Fruit fly (Drosophila melanogaster): ENCODE data around the gene Npc2b.

The Npc2b gene

dm6 chr3R:14052182-14053036, 36.9 kb upstream of the Npc2b start (continued):
- TF ChIP-seq sim (GFP tag; IDR thresholded peaks at IDR 0.05): no peak
- no peak for TF ChIP-seq Lpt (GFP tag; optimal IDR thresholded peaks at IDR 0.05)
- peak; percentile 76 for TF ChIP-seq CG4854 (GFP tag; optimal IDR thresholded peaks at IDR 0.05)
- peak; percentile 80 for TF ChIP-seq H15 (GFP tag; IDR thresholded peaks at IDR 0.05)
- TF ChIP-seq CG15696 (tag; optimal IDR thresholded peaks at IDR 0.05): peak; percentile 39
- TF ChIP-seq CG11695 (GFP tag; IDR thresholded peaks at IDR 0.05): peak; percentile 94; the same call in 2 of the 3 replicates
- peak; percentile 70 for TF ChIP-seq fd96Cb (tag; optimal IDR thresholded peaks at IDR 0.05)

- TF ChIP-seq CG4820 (GFP tag; optimal IDR thresholded peaks at IDR 0.05) (peak; percentile 92), CG31388 (GFP tag; optimal IDR thresholded peaks at IDR 0.05) (peak; percentile 84), fd64A (GFP tag; optimal IDR thresholded peaks at IDR 0.05) (peak; percentile 93), wdn (GFP tag; IDR thresholded peaks at IDR 0.05) (peak; percentile 98), Gug (GFP tag; IDR thresholded peaks at IDR 0.05) (peak; percentile 98), CG7928 (GFP tag; optimal IDR thresholded peaks at IDR 0.05) (peak; percentile 83), CG6683 (GFP tag; optimal IDR thresholded peaks at IDR 0.05) (peak; percentile 95), ase (GFP tag; IDR thresholded peaks at IDR 0.05) (peak; percentile 97), CG3847 (GFP tag; IDR thresholded peaks at IDR 0.05) (peak; percentile 99), CG6254 (GFP tag; optimal IDR thresholded peaks at IDR 0.05) (peak; percentile 90), Hr3 (GFP tag; optimal IDR thresholded peaks at IDR 0.05) (peak; percentile 97), dysf (GFP tag; IDR thresholded peaks at IDR 0.05) (peak; percentile 99), TFAM (GFP tag; optimal IDR thresholded peaks at IDR 0.05) (peak; percentile 39), CG17612 (GFP tag; IDR thresholded peaks at IDR 0.05) (peak; percentile 98), CG8765 (GFP tag; IDR thresholded peaks at IDR 0.05) (peak; percentile 84), CG4617 (GFP tag; optimal IDR thresholded peaks at IDR 0.05; ENCODE audit: borderline replicate concordance) (peak; percentile 88), jing (GFP tag; optimal IDR thresholded peaks at IDR 0.05) (peak; percentile 92), ken (GFP tag; IDR thresholded peaks at IDR 0.05) (peak; percentile 97), chinmo (GFP tag; IDR thresholded peaks at IDR 0.05; ENCODE audit: partially characterized antibody) (0 out of 4 replicates have a peak, but pooled peaks have one; percentile 7), sqz (GFP tag; optimal IDR thresholded peaks at IDR 0.05) (peak; percentile 87), crol (GFP tag; IDR thresholded peaks at IDR 0.05) (peak; percentile 78), Lim3 (GFP tag; IDR thresholded peaks at IDR 0.05) (peak; percentile 93), pnt (GFP tag; optimal IDR thresholded peaks at IDR 0.05) (peak; percentile 47), Nf-YB (GFP tag; optimal IDR thresholded peaks at IDR 0.05) (peak; percentile 84), CG17829 (tag; optimal IDR thresholded peaks at IDR 0.05) (peak; percentile 95), Med (GFP tag) (peak; percentile 97), Meics (GFP tag; optimal IDR thresholded peaks at IDR 0.05) (peak; percentile 98), sob (GFP tag; IDR thresholded peaks at IDR 0.05) (peak; percentile 98), caup (GFP tag; optimal IDR thresholded peaks at IDR 0.05; ENCODE audit: severe bottlenecking) (peak; percentile 99), ATbp (GFP tag; optimal IDR thresholded peaks at IDR 0.05) (peak; percentile 96), Aef1 (GFP tag; IDR thresholded peaks at IDR 0.05) (peak; percentile 97), fd96Cb (tag; optimal IDR thresholded peaks at IDR 0.05) (peak; percentile 96), Blimp-1 (GFP tag; optimal IDR thresholded peaks at IDR 0.05) (peak; percentile 96), CG17186 (GFP tag; optimal IDR thresholded peaks at IDR 0.05) (peak; percentile 82), bsh (GFP tag; optimal IDR thresholded peaks at IDR 0.05) (peak; percentile 75 to 97), Elba2 (GFP tag; optimal IDR thresholded peaks at IDR 0.05) (no peak), HLH54F (GFP tag; optimal IDR thresholded peaks at IDR 0.05) (peak; percentile 86), CG34376 (GFP tag; optimal IDR thresholded peaks at IDR 0.05) (peak; percentile 92), lola (GFP tag; optimal IDR thresholded peaks at IDR 0.05) (peak in 1 of 3 experiments; percentile 77)
These were observed 36.1 kb upstream of the Npc2b start for dm6 chr3R:14053037-14053808.

Data from whole organism, embryonic.